Fruit fly (Drosophila melanogaster): ENCODE measurements around the gene Mkk4.

dm6 chr3R:8654666-8655065 lies 4.1 kb upstream of the Mkk4 start, which contains the start of gene CG42489:
- TF ChIP-seq psq (optimal IDR thresholded peaks at IDR 0.05) = no peak
- TF ChIP-seq Sin3A (optimal IDR thresholded peaks at IDR 0.05) = no peak
- TF ChIP-seq h (optimal IDR thresholded peaks at IDR 0.05) = no peak
- no peak for TF ChIP-seq Myc (optimal IDR thresholded peaks at IDR 0.05)

Measured in Kc167 (cell line).